Fruit fly (Drosophila melanogaster) whole organism, wandering third instar larva: ENCODE measurements around the gene CG9338.

Source experiments
- CG32264 ChIP-seq: fragments of 200-800 bp; sonication (Bioruptor generic); optimal IDR thresholded peaks from 2 replicates; lab custom pipeline; 2016; ENCODE audit warnings: missing biosample characterization, missing genetic modification characterization
- Hnf4 ChIP-seq: fragments of 200-800 bp; sonication (Bioruptor generic); optimal IDR thresholded peaks from 2 replicates; lab custom pipeline; 2016; ENCODE audit warnings: missing biosample characterization, mild to moderate bottlenecking, missing genetic modification characterization
- Mio ChIP-seq: sonication (Bioruptor generic); optimal IDR thresholded peaks from 2 replicates; lab custom pipeline; 2016; ENCODE audit warnings: missing biosample characterization, missing genetic modification characterization
- Myc ChIP-seq: fragments of >200 bp; optimal IDR thresholded peaks from 2 replicates; lab custom pipeline; 2017
- Vsx2 ChIP-seq: fragments of 200-300, 225-300 bp; sonication (Bioruptor generic); optimal IDR thresholded peaks from 2 replicates; lab custom pipeline; 2018; ENCODE audit warnings: missing biosample characterization, missing genetic modification characterization; ENCODE audit not compliant: partially characterized antibody
- dmrt93B ChIP-seq: fragments of 200-800 bp; sonication (Bioruptor generic); optimal IDR thresholded peaks from 2 replicates; lab custom pipeline; 2018; ENCODE audit warnings: missing biosample characterization, mild to moderate bottlenecking, missing genetic modification characterization
- pan ChIP-seq: fragments of >200 bp; optimal IDR thresholded peaks from 2 replicates; lab custom pipeline; 2017
- usp ChIP-seq: fragments of >200 bp; optimal IDR thresholded peaks from 2 replicates; lab custom pipeline; 2017; ENCODE audit warnings: missing biosample characterization, missing genetic modification characterization

dm6 chr2L:20817170-20817569 is 47.8 kb upstream of the CG9338 start, which contains the start of gene CheB38b:
- TF ChIP-seq pan (no peak), CG32264 (no peak), Myc (lab: Kevin White, UChicago) (no peak), Hnf4 (GFP tag; lab: Kevin White, UChicago) (no peak), usp (GFP tag; lab: Kevin White, UChicago) (no peak), Mio (GFP tag; lab: Kevin White, UChicago) (no peak), Vsx2 (no peak), dmrt93B (GFP tag; lab: Kevin White, UChicago) (no peak)
